In the genomic region with DNA sequence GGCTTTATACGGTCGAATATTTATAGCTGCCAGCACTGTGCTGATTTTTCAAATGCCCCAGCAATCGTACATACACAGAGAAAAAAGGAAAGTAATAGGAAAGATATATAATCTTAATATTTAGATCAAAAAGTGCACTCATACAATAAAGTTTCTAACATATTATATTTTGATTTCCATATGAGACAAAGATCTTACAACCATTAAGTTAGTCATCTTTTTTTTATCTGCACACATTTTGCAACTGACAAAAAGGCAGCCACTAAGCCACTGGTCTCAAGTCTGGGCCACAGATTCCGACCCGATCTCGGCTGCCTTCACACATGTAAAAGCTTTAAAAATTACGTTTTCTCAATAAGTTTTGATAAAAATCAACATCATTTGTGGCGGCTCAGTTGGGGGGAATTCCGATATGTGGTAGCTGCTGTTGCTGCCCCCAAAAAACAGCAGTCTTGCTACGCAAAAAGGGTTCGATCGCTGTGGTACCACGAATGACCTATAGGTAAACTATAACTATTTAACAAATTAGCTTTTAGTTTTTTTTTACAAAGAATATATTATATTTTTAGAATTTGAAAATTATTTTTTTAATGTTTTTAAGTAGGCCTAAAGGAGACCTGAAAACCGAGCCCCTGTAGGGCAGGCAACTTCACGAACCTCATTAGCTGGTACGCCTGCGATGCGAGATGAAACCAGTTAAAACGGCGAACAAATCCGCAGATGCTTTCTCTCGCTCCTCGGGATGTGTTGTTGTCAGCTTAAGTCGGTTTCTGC, we compare ENCODE assay signal across 5 fruit fly cellular contexts.
TF ChIP-seq lines count a peak whose summit lies in the region.

No protein-coding gene starts in this region.

- no peak for TF ChIP-seq CTCF in whole organism, embryonic (GFP tag; optimal IDR thresholded peaks at IDR 0.05; lab: Kevin White, UChicago)

TF ChIP-seq in whole organism, adult, 20 proteins besides CTCF, POLR2A, EP300 and RAD21:
- peak; percentile 13 for TF ChIP-seq kay (GFP tag; lab: Kevin White, UChicago; ENCODE audit: borderline replicate concordance)
- TF ChIP-seq CG33017 (tag; optimal IDR thresholded peaks at IDR 0.05; lab: Kevin White, UChicago): no peak

TF ChIP-seq in whole organism, embryonic, 481 proteins besides CTCF, POLR2A, EP300 and RAD21:
- TF ChIP-seq prd (optimal IDR thresholded peaks at IDR 0.05; lab: Kevin White, UChicago): no peak
- TF ChIP-seq prd (GFP tag; IDR thresholded peaks at IDR 0.05; lab: Robert Waterston, UW): 0 out of 3 replicates have a peak, but pooled peaks have one; percentile 6
- TF ChIP-seq lbe (GFP tag; optimal IDR thresholded peaks at IDR 0.05; lab: Kevin White, UChicago): peak; percentile 46
- no peak for TF ChIP-seq CHES-1-like (GFP tag; optimal IDR thresholded peaks at IDR 0.05; lab: Kevin White, UChicago)
- peak; percentile 55 for TF ChIP-seq CG10274 (GFP tag; optimal IDR thresholded peaks at IDR 0.05; lab: Kevin White, UChicago)
- peak; percentile 42 for TF ChIP-seq corto (GFP tag; optimal IDR thresholded peaks at IDR 0.05; lab: Kevin White, UChicago)
- TF ChIP-seq CG8359 (GFP tag; optimal IDR thresholded peaks at IDR 0.05; lab: Kevin White, UChicago; ENCODE audit: borderline replicate concordance): no peak

TF ChIP-seq in whole organism, prepupa, 60 proteins besides CTCF, POLR2A, EP300 and RAD21 (continues in another document):
- TF ChIP-seq CG34406 (GFP tag; optimal IDR thresholded peaks at IDR 0.05; lab: Kevin White, UChicago) (peak; percentile 80), Hr4 (GFP tag; optimal IDR thresholded peaks at IDR 0.05; lab: Kevin White, UChicago) (peak; percentile 22), CG8632 (GFP tag; optimal IDR thresholded peaks at IDR 0.05; lab: Kevin White, UChicago) (peak; percentile 71), Met (GFP tag; optimal IDR thresholded peaks at IDR 0.05; lab: Kevin White, UChicago) (peak; percentile 69), Hr38 (GFP tag; optimal IDR thresholded peaks at IDR 0.05; lab: Kevin White, UChicago) (no peak), net (GFP tag; optimal IDR thresholded peaks at IDR 0.05; lab: Kevin White, UChicago) (peak; percentile 54), dsx (GFP tag; optimal IDR thresholded peaks at IDR 0.05; lab: Kevin White, UChicago; ENCODE audit: poor library complexity, severe bottlenecking) (peak; percentile 14), salr (GFP tag; optimal IDR thresholded peaks at IDR 0.05; lab: Kevin White, UChicago) (no peak), CG3032 (tag; optimal IDR thresholded peaks at IDR 0.05; lab: Kevin White, UChicago) (peak; percentile 8), Blimp-1 (GFP tag; optimal IDR thresholded peaks at IDR 0.05; lab: Kevin White, UChicago) (peak; percentile 63), Eip93F (GFP tag; optimal IDR thresholded peaks at IDR 0.05; lab: Kevin White, UChicago) (peak; percentile 62), CG3919 (GFP tag; optimal IDR thresholded peaks at IDR 0.05; lab: Kevin White, UChicago) (peak; percentile 61), CG4318 (GFP tag; optimal IDR thresholded peaks at IDR 0.05; lab: Kevin White, UChicago) (no peak), vri (GFP tag; optimal IDR thresholded peaks at IDR 0.05; lab: Kevin White, UChicago) (peak; percentile 53), CG9139 (GFP tag; optimal IDR thresholded peaks at IDR 0.05; lab: Kevin White, UChicago) (no peak), Lpt (GFP tag; optimal IDR thresholded peaks at IDR 0.05; lab: Kevin White, UChicago) (no peak), Eip75B (GFP tag; optimal IDR thresholded peaks at IDR 0.05; lab: Kevin White, UChicago) (no peak), CG6163 (GFP tag; IDR thresholded peaks at IDR 0.05; lab: Robert Waterston, UW) (peak; percentile 70), CG10669 (GFP tag; optimal IDR thresholded peaks at IDR 0.05; lab: Kevin White, UChicago) (peak; percentile 31), Sox14 (GFP tag; optimal IDR thresholded peaks at IDR 0.05; lab: Kevin White, UChicago) (peak; percentile 9), lz (GFP tag; optimal IDR thresholded peaks at IDR 0.05; lab: Kevin White, UChicago) (peak; percentile 55), esn (GFP tag; optimal IDR thresholded peaks at IDR 0.05; lab: Kevin White, UChicago) (peak; percentile 87), CG1621 (tag; optimal IDR thresholded peaks at IDR 0.05; lab: Kevin White, UChicago) (no peak), CG10631 (GFP tag; optimal IDR thresholded peaks at IDR 0.05; lab: Kevin White, UChicago) (peak; percentile 50)

TF ChIP-seq in whole organism, pupa, 21 proteins besides CTCF, POLR2A, EP300 and RAD21:
- TF ChIP-seq gl (tag; optimal IDR thresholded peaks at IDR 0.05; lab: Kevin White, UChicago) (no peak), CG8301 (tag; optimal IDR thresholded peaks at IDR 0.05; lab: Kevin White, UChicago) (peak; percentile 30), CG12605 (GFP tag; IDR thresholded peaks at IDR 0.05; lab: Robert Waterston, UW) (peak; percentile 10; the same call in 1 of the 2 replicates), fd96Ca (GFP tag; IDR thresholded peaks at IDR 0.05; lab: Robert Waterston, UW) (peak; percentile 47; the same call in 2 of the 3 replicates), CG13204 (GFP tag; optimal IDR thresholded peaks at IDR 0.05; lab: Kevin White, UChicago) (no peak), Ets98B (GFP tag; IDR thresholded peaks at IDR 0.05; lab: Robert Waterston, UW) (peak; percentile 34), CG17806 (tag; optimal IDR thresholded peaks at IDR 0.05; lab: Kevin White, UChicago) (peak; percentile 19), CG14655 (GFP tag; optimal IDR thresholded peaks at IDR 0.05; lab: Kevin White, UChicago) (peak; percentile 44), CG8159 (tag; optimal IDR thresholded peaks at IDR 0.05; lab: Kevin White, UChicago) (peak; percentile 58), rn (GFP tag; IDR thresholded peaks at IDR 0.05; lab: Robert Waterston, UW) (0 out of 2 replicates have a peak, but pooled peaks have one; percentile 55), Pif1A (GFP tag; optimal IDR thresholded peaks at IDR 0.05; lab: Kevin White, UChicago) (peak; percentile 35), CG32121 (GFP tag; IDR thresholded peaks at IDR 0.05; lab: Robert Waterston, UW) (no peak), Pif1B (GFP tag; optimal IDR thresholded peaks at IDR 0.05; lab: Kevin White, UChicago) (peak; percentile 59), CG9948 (tag; optimal IDR thresholded peaks at IDR 0.05; lab: Kevin White, UChicago) (peak; percentile 42), CG34367 (tag; optimal IDR thresholded peaks at IDR 0.05; lab: Kevin White, UChicago) (no peak), Snoo (tag; optimal IDR thresholded peaks at IDR 0.05; lab: Kevin White, UChicago) (peak; percentile 72), D1 (tag; optimal IDR thresholded peaks at IDR 0.05; lab: Kevin White, UChicago) (no peak), CG4496 (GFP tag; IDR thresholded peaks at IDR 0.05; lab: Robert Waterston, UW) (peak; percentile 36; the same call in 1 of the 3 replicates), EcR (GFP tag; optimal IDR thresholded peaks at IDR 0.05; lab: Kevin White, UChicago) (no peak), CG10348 (GFP tag; IDR thresholded peaks at IDR 0.05; lab: Robert Waterston, UW) (no peak), CG15710 (tag; optimal IDR thresholded peaks at IDR 0.05; lab: Kevin White, UChicago) (peak; percentile 67)

TF ChIP-seq in whole organism, wandering third instar larva, 38 proteins besides CTCF, POLR2A, EP300 and RAD21 (continues in another document):
- TF ChIP-seq Abd-B (GFP tag; optimal IDR thresholded peaks at IDR 0.05; lab: Kevin White, UChicago) (no peak), Vsx2 (GFP tag; optimal IDR thresholded peaks at IDR 0.05; lab: Kevin White, UChicago; ENCODE audit: partially characterized antibody) (no peak), Dfd (GFP tag; optimal IDR thresholded peaks at IDR 0.05; lab: Kevin White, UChicago) (no peak), Rel (GFP tag; optimal IDR thresholded peaks at IDR 0.05; lab: Kevin White, UChicago) (no peak), Rel (tag; optimal IDR thresholded peaks at IDR 0.05; lab: Kevin White, UChicago) (no peak), psq (GFP tag; optimal IDR thresholded peaks at IDR 0.05; lab: Kevin White, UChicago) (peak; percentile 76), OdsH (GFP tag; optimal IDR thresholded peaks at IDR 0.05; lab: Kevin White, UChicago) (peak; percentile 78), Hr78 (GFP tag; optimal IDR thresholded peaks at IDR 0.05; lab: Kevin White, UChicago) (no peak), Myc (optimal IDR thresholded peaks at IDR 0.05; lab: Kevin White, UChicago) (no peak), Sp1 (GFP tag; optimal IDR thresholded peaks at IDR 0.05; lab: Kevin White, UChicago) (peak; percentile 89), GATAd (GFP tag; optimal IDR thresholded peaks at IDR 0.05; lab: Kevin White, UChicago) (no peak), lola (GFP tag; optimal IDR thresholded peaks at IDR 0.05; lab: Kevin White, UChicago) (no peak), foxo (GFP tag; optimal IDR thresholded peaks at IDR 0.05; lab: Kevin White, UChicago) (peak in 1 of 2 experiments; percentile 75), dmrt93B (GFP tag; optimal IDR thresholded peaks at IDR 0.05; lab: Kevin White, UChicago) (peak; percentile 68), fru (GFP tag; optimal IDR thresholded peaks at IDR 0.05; lab: Kevin White, UChicago) (peak; percentile 76), dl (GFP tag; optimal IDR thresholded peaks at IDR 0.05; lab: Kevin White, UChicago; ENCODE audit: insufficient read depth in 1 of 2, partially characterized antibody in 2 of 2) (no peak), CG9705 (GFP tag; optimal IDR thresholded peaks at IDR 0.05; lab: Kevin White, UChicago) (peak; percentile 52), N (GFP tag; optimal IDR thresholded peaks at IDR 0.05; lab: Kevin White, UChicago) (no peak), Jra (GFP tag; optimal IDR thresholded peaks at IDR 0.05; lab: Kevin White, UChicago) (peak; percentile 56), sage (GFP tag; optimal IDR thresholded peaks at IDR 0.05; lab: Kevin White, UChicago) (peak; percentile 30), CrebA (GFP tag; optimal IDR thresholded peaks at IDR 0.05; lab: Kevin White, UChicago; ENCODE audit: borderline replicate concordance) (no peak), Dif (GFP tag; optimal IDR thresholded peaks at IDR 0.05; lab: Kevin White, UChicago; ENCODE audit: partially characterized antibody) (no peak), CG32264 (GFP tag; optimal IDR thresholded peaks at IDR 0.05; lab: Kevin White, UChicago) (no peak), dsf (GFP tag; optimal IDR thresholded peaks at IDR 0.05; lab: Kevin White, UChicago; ENCODE audit: borderline replicate concordance) (no peak), brk (GFP tag; optimal IDR thresholded peaks at IDR 0.05; lab: Kevin White, UChicago) (peak; percentile 51), rgr (GFP tag; optimal IDR thresholded peaks at IDR 0.05; lab: Kevin White, UChicago) (peak; percentile 61), jim (GFP tag; optimal IDR thresholded peaks at IDR 0.05; lab: Kevin White, UChicago) (no peak), HLH106 (tag; optimal IDR thresholded peaks at IDR 0.05; lab: Kevin White, UChicago) (peak; percentile 66), Hnf4 (GFP tag; optimal IDR thresholded peaks at IDR 0.05; lab: Kevin White, UChicago) (peak; percentile 40), h (GFP tag; optimal IDR thresholded peaks at IDR 0.05; lab: Kevin White, UChicago) (peak; percentile 78), sv (GFP tag; optimal IDR thresholded peaks at IDR 0.05; lab: Kevin White, UChicago) (no peak)
